Worm (Caenorhabditis elegans): ENCODE measurements around the gene rpap-2.

rpap-2 gene

ce11 chrIII:9010047-9010446, 42.3 kb downstream of the rpap-2 start, which contains the start of gene F59B2.8:
Gene F59B2.8, minus strand, starts transcription at chrIII:9010197.
- TF ChIP-seq B0310.2 (tag; optimal IDR thresholded peaks at IDR 0.05) (no peak), flt-1 (GFP tag; IDR thresholded peaks at IDR 0.05) (no peak), ama-1 (optimal IDR thresholded peaks at IDR 0.05) (no peak), hnd-1 (tag; optimal IDR thresholded peaks at IDR 0.05) (no peak), tbx-11 (GFP tag; IDR thresholded peaks at IDR 0.05) (no peak), sea-1 (GFP tag; conservative IDR thresholded peaks at IDR 0.05) (no peak), hmg-4 (GFP tag; optimal IDR thresholded peaks at IDR 0.05) (no peak), scrt-1 (GFP tag; IDR thresholded peaks at IDR 0.05) (no peak), pes-1 (GFP tag; IDR thresholded peaks at IDR 0.05) (no peak), ets-7 (tag; optimal IDR thresholded peaks at IDR 0.05) (no peak), tra-4 (tag; optimal IDR thresholded peaks at IDR 0.05) (no peak), hmbx-1 (tag; optimal IDR thresholded peaks at IDR 0.05) (no peak), aly-1 (tag; optimal IDR thresholded peaks at IDR 0.05) (no peak), F13C5.2 (tag; optimal IDR thresholded peaks at IDR 0.05) (no peak)

DNA sequence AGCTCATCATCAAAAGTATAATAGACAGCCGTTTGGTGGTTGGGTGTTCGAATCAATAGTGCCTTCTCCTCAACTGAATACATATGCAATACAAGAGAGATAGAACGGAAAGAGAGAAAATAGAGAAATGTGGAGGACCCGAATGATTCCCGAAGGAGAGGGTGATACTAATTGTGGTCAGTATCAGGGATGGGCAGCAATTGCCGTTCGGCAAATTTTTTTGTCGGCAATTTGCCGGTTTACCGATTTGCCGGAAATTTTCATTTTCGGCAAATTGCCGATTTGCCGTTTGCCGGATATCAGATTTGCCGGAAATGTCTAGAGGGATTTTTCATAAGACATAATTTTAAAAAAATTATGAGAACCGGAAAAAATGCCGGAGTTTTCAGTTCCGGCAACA, 44.5 kb downstream of the rpap-2 start, which contains the start of gene F59B2.9:
TSS of gene F59B2.9 (minus strand) at position 101 of the 400 bp plus-strand sequence.
- no peak for TF ChIP-seq B0310.2 (tag; optimal IDR thresholded peaks at IDR 0.05)
- TF ChIP-seq ama-1 (optimal IDR thresholded peaks at IDR 0.05) = no peak
- no peak for TF ChIP-seq F13C5.2 (tag; optimal IDR thresholded peaks at IDR 0.05)
- no peak for TF ChIP-seq tra-4 (tag; optimal IDR thresholded peaks at IDR 0.05)
- TF ChIP-seq flt-1 (GFP tag; IDR thresholded peaks at IDR 0.05) = no peak
- TF ChIP-seq sea-1 (GFP tag; conservative IDR thresholded peaks at IDR 0.05) = no peak
- TF ChIP-seq scrt-1 (GFP tag; IDR thresholded peaks at IDR 0.05) = no peak
- no peak for TF ChIP-seq tbx-11 (GFP tag; IDR thresholded peaks at IDR 0.05)
- TF ChIP-seq ceh-36 (tag; optimal IDR thresholded peaks at IDR 0.05) = no peak
- TF ChIP-seq ceh-13 (GFP tag; optimal IDR thresholded peaks at IDR 0.05) = no peak
- TF ChIP-seq tbx-37 (GFP tag; conservative IDR thresholded peaks at IDR 0.05) = no peak
- TF ChIP-seq hmbx-1 (tag; optimal IDR thresholded peaks at IDR 0.05) = no peak
- TF ChIP-seq pes-1 (GFP tag; IDR thresholded peaks at IDR 0.05) = no peak
- no peak for TF ChIP-seq aly-1 (tag; optimal IDR thresholded peaks at IDR 0.05)
- no peak for TF ChIP-seq hnd-1 (tag; optimal IDR thresholded peaks at IDR 0.05)
- no peak for TF ChIP-seq hmg-4 (GFP tag; optimal IDR thresholded peaks at IDR 0.05)
- no peak for TF ChIP-seq ets-7 (tag; optimal IDR thresholded peaks at IDR 0.05)

- TF ChIP-seq sea-1 (GFP tag; conservative IDR thresholded peaks at IDR 0.05) (no peak), tbx-11 (GFP tag; IDR thresholded peaks at IDR 0.05) (no peak), ceh-13 (GFP tag; optimal IDR thresholded peaks at IDR 0.05) (no peak), flt-1 (GFP tag; IDR thresholded peaks at IDR 0.05) (no peak), ceh-36 (tag; optimal IDR thresholded peaks at IDR 0.05) (no peak), ets-7 (tag; optimal IDR thresholded peaks at IDR 0.05) (no peak), tbx-37 (GFP tag; conservative IDR thresholded peaks at IDR 0.05) (no peak), hnd-1 (tag; optimal IDR thresholded peaks at IDR 0.05) (no peak), scrt-1 (GFP tag; IDR thresholded peaks at IDR 0.05) (no peak), pes-1 (GFP tag; IDR thresholded peaks at IDR 0.05) (no peak), tra-4 (tag; optimal IDR thresholded peaks at IDR 0.05) (no peak), hmbx-1 (tag; optimal IDR thresholded peaks at IDR 0.05) (no peak), B0310.2 (tag; optimal IDR thresholded peaks at IDR 0.05) (no peak), aly-1 (tag; optimal IDR thresholded peaks at IDR 0.05) (no peak), F13C5.2 (tag; optimal IDR thresholded peaks at IDR 0.05) (no peak), ama-1 (optimal IDR thresholded peaks at IDR 0.05) (no peak)
These were observed 49.4 kb downstream of the rpap-2 start, which contains the start of gene F59B2.12 for ce11 chrIII:9017181-9017651. Gene F59B2.12, plus strand, starts transcription at chrIII:9017601.
